Fruit fly (Drosophila melanogaster) whole organism, wandering third instar larva: ENCODE measurements around the gene TotZ.

ENCODE experiments used
- Dfd ChIP-seq: fragments of >200 bp; optimal IDR thresholded peaks from 2 replicates; lab custom pipeline; 2017; ENCODE audit warnings: missing biosample characterization, missing genetic modification characterization
- GATAd ChIP-seq: sonication (Bioruptor generic); optimal IDR thresholded peaks from 2 replicates; lab custom pipeline; 2016; ENCODE audit warnings: missing biosample characterization, missing genetic modification characterization
- Hr78 ChIP-seq: fragments of >200 bp; optimal IDR thresholded peaks from 2 replicates; lab custom pipeline; 2017; ENCODE audit warnings: missing biosample characterization, missing genetic modification characterization
- Mio ChIP-seq: sonication (Bioruptor generic); optimal IDR thresholded peaks from 2 replicates; lab custom pipeline; 2016; ENCODE audit warnings: missing biosample characterization, missing genetic modification characterization
- OdsH ChIP-seq: fragments of 200-800 bp; sonication (Bioruptor generic); optimal IDR thresholded peaks from 2 replicates; lab custom pipeline; 2016; ENCODE audit warnings: missing biosample characterization, mild to moderate bottlenecking, missing genetic modification characterization
- Sp1 ChIP-seq: fragments of 200-800 bp; sonication (Bioruptor generic); optimal IDR thresholded peaks from 3 replicates; lab custom pipeline; 2019; ENCODE audit warnings: missing biosample characterization, mild to moderate bottlenecking, missing genetic modification characterization, moderate library complexity
- brk ChIP-seq: fragments of 200-800 bp; sonication (Bioruptor generic); optimal IDR thresholded peaks from 2 replicates; lab custom pipeline; 2016; ENCODE audit warnings: missing biosample characterization, mild to moderate bottlenecking, missing genetic modification characterization
- ey ChIP-seq: fragments of 200-800 bp; sonication (Bioruptor generic); optimal IDR thresholded peaks from 2 replicates; lab custom pipeline; 2016; ENCODE audit warnings: missing biosample characterization, missing genetic modification characterization
- h ChIP-seq: fragments of 200-800 bp; sonication (Bioruptor generic); optimal IDR thresholded peaks from 3 replicates; lab custom pipeline; 2016; ENCODE audit warnings: missing biosample characterization, mild to moderate bottlenecking, missing genetic modification characterization
- jim ChIP-seq: fragments of 175-275, 200-325 bp; sonication (Bioruptor generic); optimal IDR thresholded peaks from 2 replicates; lab custom pipeline; 2016; ENCODE audit warnings: missing biosample characterization, mild to moderate bottlenecking, missing genetic modification characterization
- pan ChIP-seq: fragments of >200 bp; optimal IDR thresholded peaks from 2 replicates; lab custom pipeline; 2017
- tai ChIP-seq: sonication (Bioruptor generic); optimal IDR thresholded peaks from 2 replicates; lab custom pipeline; 2016; ENCODE audit warnings: missing biosample characterization, missing genetic modification characterization

- TF ChIP-seq h (GFP tag; lab: Kevin White, UChicago) (no peak), Sp1 (no peak), brk (GFP tag; lab: Kevin White, UChicago) (no peak), tai (GFP tag; lab: Kevin White, UChicago) (no peak), ey (GFP tag; lab: Kevin White, UChicago) (no peak), jim (no peak), pan (lab: Kevin White, UChicago) (no peak), OdsH (GFP tag; lab: Kevin White, UChicago) (no peak), Dfd (no peak), Mio (GFP tag; lab: Kevin White, UChicago) (no peak), GATAd (no peak), Hr78 (GFP tag; lab: Kevin White, UChicago) (no peak)
Observed at dm6 chr3R:20872688-20873087, 4.8 kb upstream of the TotZ start, which contains the start of gene TotC.
